Fruit fly (Drosophila melanogaster): Measurements from ENCODE around the gene Tango2.
A peak's percentile ranks its signal among the peaks of the same experiment; 100 is the strongest.

- TF ChIP-seq CG7368 (GFP tag; optimal IDR thresholded peaks at IDR 0.05) (no peak), achi (GFP tag; optimal IDR thresholded peaks at IDR 0.05) (no peak), cyc (GFP tag; optimal IDR thresholded peaks at IDR 0.05) (no peak), CG16779 (tag; optimal IDR thresholded peaks at IDR 0.05) (no peak), Eip75B (GFP tag; optimal IDR thresholded peaks at IDR 0.05) (no peak), fkh (GFP tag; optimal IDR thresholded peaks at IDR 0.05) (peak; percentile 58), CG3032 (tag; optimal IDR thresholded peaks at IDR 0.05) (no peak), CG34406 (GFP tag; optimal IDR thresholded peaks at IDR 0.05) (no peak), Gug (GFP tag; IDR thresholded peaks at IDR 0.05) (no peak), Hr38 (GFP tag; optimal IDR thresholded peaks at IDR 0.05) (no peak), Hr39 (GFP tag; optimal IDR thresholded peaks at IDR 0.05) (no peak), eg (GFP tag; IDR thresholded peaks at IDR 0.05) (no peak), Blimp-1 (GFP tag; optimal IDR thresholded peaks at IDR 0.05) (no peak)
Measured at dm6 chrX:13625888-13626578, 9.2 kb downstream of the Tango2 start.
